Fruit fly (Drosophila melanogaster): Measurements from ENCODE around the gene Trmt61.

Gene Trmt61

dm6 chr3R:26105924-26106494 lies 46.7 kb downstream of the Trmt61 start (continued):
- TF ChIP-seq disco-r (GFP tag; optimal IDR thresholded peaks at IDR 0.05) (no peak), CG12299 (tag; optimal IDR thresholded peaks at IDR 0.05) (peak; percentile 25), Dbx (GFP tag; IDR thresholded peaks at IDR 0.05) (peak; percentile 83; the same call in 2 of the 3 replicates), zen2 (GFP tag; IDR thresholded peaks at IDR 0.05; ENCODE audit: partially characterized antibody) (no peak), Mrtf (GFP tag; IDR thresholded peaks at IDR 0.05) (peak; percentile 77; the same call in 2 of the 3 replicates), Rfx (GFP tag; IDR thresholded peaks at IDR 0.05) (peak; percentile 92), CG14441 (GFP tag; IDR thresholded peaks at IDR 0.05) (peak; percentile 81), CG4404 (GFP tag; IDR thresholded peaks at IDR 0.05) (peak; percentile 65), CG13424 (tag; optimal IDR thresholded peaks at IDR 0.05) (peak; percentile 10), unpg (GFP tag; optimal IDR thresholded peaks at IDR 0.05) (peak; percentile 69), C15 (GFP tag; IDR thresholded peaks at IDR 0.05) (no peak), CG6813 (GFP tag; optimal IDR thresholded peaks at IDR 0.05) (peak; percentile 71), CG8944 (GFP tag; optimal IDR thresholded peaks at IDR 0.05) (no peak), CG14014 (GFP tag; IDR thresholded peaks at IDR 0.05) (peak; percentile 72), cas (GFP tag; IDR thresholded peaks at IDR 0.05) (peak; percentile 38; the same call in 1 of the 2 replicates), HmgD (GFP tag; optimal IDR thresholded peaks at IDR 0.05) (no peak), CG7357 (GFP tag; IDR thresholded peaks at IDR 0.05) (peak; percentile 48), dimm (GFP tag; IDR thresholded peaks at IDR 0.05) (no peak), Blimp-1 (GFP tag; optimal IDR thresholded peaks at IDR 0.05) (peak; percentile 34), Fer1 (GFP tag; optimal IDR thresholded peaks at IDR 0.05) (peak; percentile 89), crol (GFP tag; IDR thresholded peaks at IDR 0.05) (peak; percentile 79), CG17802 (tag; optimal IDR thresholded peaks at IDR 0.05) (no peak), CG17829 (tag; optimal IDR thresholded peaks at IDR 0.05) (peak; percentile 31), nau (GFP tag; optimal IDR thresholded peaks at IDR 0.05) (peak; percentile 40), Bteb2 (GFP tag; optimal IDR thresholded peaks at IDR 0.05) (no peak), CG15514 (GFP tag; optimal IDR thresholded peaks at IDR 0.05) (peak; percentile 55), klu (GFP tag; IDR thresholded peaks at IDR 0.05) (peak; percentile 64), CG14667 (GFP tag; IDR thresholded peaks at IDR 0.05) (peak; percentile 72), peb (GFP tag; IDR thresholded peaks at IDR 0.05) (no peak), lab (GFP tag; optimal IDR thresholded peaks at IDR 0.05) (peak; percentile 87), pan (optimal IDR thresholded peaks at IDR 0.05) (no peak), pan (GFP tag; optimal IDR thresholded peaks at IDR 0.05 in 1 of 2, IDR thresholded peaks at IDR 0.05 in 1 of 2) (peak in 1 of 2 experiments; percentile 81), phol (tag; optimal IDR thresholded peaks at IDR 0.05) (peak; percentile 60), Ptx1 (GFP tag; IDR thresholded peaks at IDR 0.05) (peak; percentile 87), ewg (GFP tag; optimal IDR thresholded peaks at IDR 0.05) (peak; percentile 12), prd (optimal IDR thresholded peaks at IDR 0.05) (no peak), prd (GFP tag; IDR thresholded peaks at IDR 0.05) (peak; percentile 83), vvl (GFP tag; IDR thresholded peaks at IDR 0.05) (peak; percentile 92), H2.0 (GFP tag; IDR thresholded peaks at IDR 0.05) (peak; percentile 58), tll (GFP tag; optimal IDR thresholded peaks at IDR 0.05) (no peak), ci (GFP tag; IDR thresholded peaks at IDR 0.05) (peak; percentile 83), CG15011 (GFP tag; optimal IDR thresholded peaks at IDR 0.05) (peak; percentile 61), E2f2 (GFP tag; IDR thresholded peaks at IDR 0.05) (peak; percentile 28; the same call in 1 of the 2 replicates), H15 (GFP tag; IDR thresholded peaks at IDR 0.05) (peak; percentile 59; the same call in 1 of the 3 replicates), CG9215 (GFP tag; IDR thresholded peaks at IDR 0.05) (peak; percentile 59), D19B (GFP tag; optimal IDR thresholded peaks at IDR 0.05) (peak; percentile 50), Eip74EF (GFP tag; optimal IDR thresholded peaks at IDR 0.05) (peak in 1 of 2 experiments; percentile 67), Gsc (GFP tag; IDR thresholded peaks at IDR 0.05) (no peak; the same call in 1 of the 2 replicates), CG12219 (GFP tag; optimal IDR thresholded peaks at IDR 0.05) (no peak), D19A (tag; optimal IDR thresholded peaks at IDR 0.05) (peak; percentile 35)
